Fruit fly (Drosophila melanogaster) ovary, adult (tissue): ENCODE data around the gene HIP-R.
"Not testable (repeated sequence)": the region's sequence is repeated elsewhere in the genome, so short reads cannot be mapped to it uniquely, and the experiment has no call there.

ENCODE experiments used
- CG17801 ChIP-seq: fragments of 200-800 bp; optimal IDR thresholded peaks from 2 replicates; lab custom pipeline; 2019; ENCODE audit warnings: missing biosample characterization, mild to moderate bottlenecking, missing genetic modification characterization, moderate library complexity; ENCODE audit not compliant: partially characterized antibody

HIP-R gene

DNA sequence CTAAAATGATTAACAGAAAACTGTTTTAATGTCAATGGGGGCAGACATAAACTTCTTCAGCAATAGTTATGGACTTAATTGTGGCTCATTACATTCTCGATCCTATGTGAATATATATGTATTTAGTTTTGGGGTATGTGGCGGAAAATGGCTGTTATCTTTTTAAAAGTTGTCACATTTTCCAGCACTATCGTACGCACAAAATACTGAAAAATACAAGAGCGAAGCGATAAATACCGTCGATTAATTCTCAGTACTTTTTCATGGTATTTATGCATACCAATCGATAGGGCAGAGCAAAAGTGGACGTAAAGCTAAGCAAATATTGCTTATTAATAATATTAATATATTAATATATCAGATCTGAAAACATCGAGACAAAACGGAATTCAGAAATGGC is at the start of gene HIP-R:
Gene HIP-R (plus strand): TSS at position 201 of the 400 bp plus-strand sequence.
- TF ChIP-seq CG17801 (GFP tag; lab: Kevin White, UChicago): not testable (repeated sequence)

DNA sequence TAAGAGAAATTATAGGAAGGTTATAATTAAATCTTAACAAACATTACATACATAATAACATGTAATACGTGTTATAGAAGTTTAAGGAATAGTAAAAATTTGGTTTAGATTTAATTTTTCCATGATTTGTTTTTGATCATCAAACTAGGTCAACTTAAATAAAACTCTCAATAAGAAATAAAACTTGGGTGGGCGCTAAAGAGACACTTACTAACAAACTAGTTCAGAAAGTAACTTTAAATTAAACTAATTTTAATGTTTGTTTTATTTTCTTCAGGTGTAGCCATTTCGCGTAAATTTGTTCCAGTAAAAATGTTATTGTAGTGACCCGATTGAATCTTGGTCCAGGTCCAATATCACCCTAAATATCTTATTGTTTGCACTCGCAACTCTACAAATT is 49.5 kb upstream of the HIP-R start:
- no peak for TF ChIP-seq CG17801 (GFP tag; lab: Kevin White, UChicago)

DNA sequence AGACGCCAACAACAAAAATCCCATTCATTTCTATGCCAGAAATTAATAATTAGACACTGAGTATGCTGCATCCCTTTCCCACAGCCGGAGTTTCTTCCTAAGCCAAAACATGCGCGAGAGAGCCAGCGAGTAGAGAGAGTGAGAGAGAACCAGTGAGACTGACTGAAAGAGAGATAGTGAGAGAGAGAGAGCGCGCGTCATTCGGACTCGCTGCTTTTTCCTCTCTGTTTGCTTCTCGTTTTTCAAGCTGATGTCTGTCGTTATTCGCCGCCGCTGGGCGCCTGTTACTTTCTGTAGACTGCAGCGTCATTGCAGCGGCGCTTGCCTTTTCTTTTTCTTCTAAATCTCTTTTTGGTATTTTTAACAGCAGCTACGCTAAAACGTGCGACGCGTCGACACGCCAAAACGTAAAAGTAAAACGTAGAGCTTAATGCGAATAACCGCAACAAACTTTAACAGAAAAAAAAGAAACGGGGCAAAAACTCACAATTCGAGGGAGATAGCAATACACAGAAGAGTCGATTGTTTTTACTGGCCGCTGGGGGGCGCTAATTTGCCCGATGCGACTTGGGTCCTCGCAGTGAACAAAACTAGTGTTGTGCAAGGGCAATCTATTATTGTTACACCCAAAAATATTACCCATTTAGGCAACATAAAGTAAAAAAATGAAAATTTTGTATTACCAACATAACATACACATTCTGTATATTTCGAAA is 48.9 kb upstream of the HIP-R start:
- TF ChIP-seq CG17801 (GFP tag; lab: Kevin White, UChicago): peak; percentile 92

DNA sequence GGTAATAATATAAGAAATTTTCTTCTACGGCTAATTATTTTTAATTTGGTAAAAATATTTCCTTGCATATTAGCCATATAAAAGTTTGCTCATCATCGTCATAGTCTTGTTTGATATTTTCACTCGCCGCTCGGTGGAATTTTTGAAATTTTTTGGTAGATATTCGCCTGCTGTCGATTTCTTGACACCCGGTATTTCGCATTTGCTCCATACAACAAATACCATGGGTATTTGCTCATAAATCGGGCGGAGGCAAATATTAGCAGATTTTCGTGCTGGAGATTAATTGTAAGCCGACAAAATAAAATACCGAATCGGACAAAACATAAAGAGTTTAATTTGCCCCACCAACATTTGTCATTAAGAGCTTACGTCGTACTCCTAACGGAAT is 48.2 kb upstream of the HIP-R start:
- TF ChIP-seq CG17801 (GFP tag; lab: Kevin White, UChicago): no peak

DNA sequence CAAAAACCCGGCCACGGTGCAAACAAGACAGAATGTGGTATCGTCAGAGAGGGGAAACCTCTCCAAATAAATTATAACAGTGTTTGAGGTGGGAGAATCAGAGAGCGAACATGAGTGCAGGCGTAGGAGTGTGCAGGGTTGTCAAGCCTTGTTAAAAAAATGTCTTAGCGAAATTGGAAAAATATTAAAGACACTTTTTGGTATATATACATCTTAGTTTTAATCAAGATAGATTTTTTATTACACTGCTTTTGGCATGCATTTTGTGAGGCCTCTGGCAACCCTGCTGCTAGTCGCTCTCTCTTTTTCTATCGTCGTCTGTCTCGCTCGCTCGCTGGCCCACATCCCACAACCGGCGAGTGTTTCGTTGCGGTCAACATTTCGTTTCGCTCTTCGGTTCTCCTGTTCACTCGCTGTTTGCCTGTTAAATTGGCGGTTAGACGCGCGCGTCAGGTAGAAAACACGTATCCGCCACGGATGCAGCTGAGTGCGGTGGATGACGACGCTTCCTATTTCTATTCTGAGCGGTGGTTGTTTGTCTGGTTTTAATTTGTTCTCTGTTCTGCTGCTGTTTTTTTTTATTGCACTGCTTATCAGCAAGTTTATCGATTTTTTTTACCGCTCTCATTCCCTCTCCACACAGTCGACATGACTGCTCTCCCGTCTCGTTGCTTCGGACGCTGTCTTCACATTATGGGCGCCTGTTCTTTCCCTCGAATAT is 47.6 kb upstream of the HIP-R start:
- peak; percentile 100 for TF ChIP-seq CG17801 (GFP tag; lab: Kevin White, UChicago)

DNA sequence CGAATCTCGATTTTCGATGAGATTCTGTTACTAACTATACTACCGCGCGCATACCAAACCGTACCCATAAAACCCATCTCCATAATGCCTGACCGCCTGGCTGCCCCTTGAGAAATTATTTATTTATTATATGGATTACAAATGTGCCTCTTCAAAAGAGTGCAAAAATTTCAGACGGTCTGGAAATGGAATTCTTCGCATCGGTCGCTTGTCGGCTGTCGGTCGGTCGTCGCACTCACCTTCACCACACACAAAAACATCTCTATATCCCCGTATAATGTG is 47.1 kb upstream of the HIP-R start:
- TF ChIP-seq CG17801 (GFP tag; lab: Kevin White, UChicago): peak; percentile 67

DNA sequence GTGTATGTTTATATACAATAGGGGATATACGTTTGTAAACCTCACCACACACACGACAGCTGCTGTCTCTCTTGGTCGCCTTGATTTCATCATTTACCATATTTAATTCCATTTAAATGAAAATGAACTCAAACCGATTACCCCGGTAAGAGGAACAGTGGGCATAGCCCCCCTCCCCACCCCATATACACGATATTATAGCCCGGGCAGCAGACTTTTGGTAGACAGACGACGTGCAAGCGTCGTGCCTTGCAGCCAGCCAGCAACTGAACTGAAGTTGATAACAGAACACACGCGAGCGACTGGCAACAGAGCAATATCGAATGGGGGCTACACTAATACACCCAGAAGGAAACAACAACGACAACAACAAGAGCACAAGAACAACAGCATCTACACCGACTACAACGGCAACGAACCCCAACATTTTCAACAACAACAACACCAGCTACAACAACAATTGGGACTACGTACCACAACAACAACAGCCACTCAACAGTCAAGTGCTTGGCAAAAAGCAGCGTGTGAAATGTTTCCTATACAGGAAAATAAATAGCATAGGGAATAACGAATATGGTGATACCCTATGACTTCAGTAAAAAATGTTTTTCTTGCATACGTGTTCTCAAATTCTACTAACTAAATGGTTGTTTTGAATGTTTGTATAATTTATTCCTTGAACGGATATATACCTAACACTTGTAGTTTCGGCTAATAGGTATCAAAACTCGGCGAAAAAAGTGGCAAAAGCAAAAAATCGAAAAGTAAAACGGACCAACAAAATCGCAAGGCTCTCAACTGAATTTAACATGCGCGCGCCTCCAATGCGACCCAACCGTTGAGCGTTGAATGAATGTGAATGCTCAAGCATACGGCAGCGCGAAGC is 46.5 kb upstream of the HIP-R start:
- TF ChIP-seq CG17801 (GFP tag; lab: Kevin White, UChicago): peak; percentile 57

DNA sequence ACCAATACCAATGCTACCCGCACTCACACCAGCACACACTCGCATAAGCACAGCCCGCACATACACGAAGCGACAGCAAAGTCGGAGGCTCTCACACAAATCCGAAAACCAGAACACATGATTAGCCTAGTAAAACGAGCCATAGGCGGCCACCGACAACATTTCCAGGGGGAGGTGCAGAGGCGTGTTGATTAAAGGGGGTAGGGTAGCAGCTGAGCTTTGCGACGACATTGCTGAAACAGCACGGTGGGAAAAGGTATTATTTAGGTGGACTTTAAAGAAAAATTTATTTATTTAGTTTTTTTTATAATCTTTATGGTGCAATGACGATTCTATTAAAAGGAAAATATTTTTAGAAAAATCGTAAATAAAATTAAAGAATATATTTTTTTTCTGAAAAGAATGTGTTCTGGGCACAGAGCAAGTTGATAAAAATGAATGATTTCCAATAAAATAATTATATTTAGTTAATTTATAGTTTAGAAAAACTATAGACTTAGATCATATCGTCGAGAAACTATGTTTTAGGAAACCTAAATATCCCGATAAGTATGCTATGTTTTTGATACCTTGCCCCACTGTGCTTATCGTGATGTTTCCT is 45.8 kb upstream of the HIP-R start:
- no peak for TF ChIP-seq CG17801 (GFP tag; lab: Kevin White, UChicago)

DNA sequence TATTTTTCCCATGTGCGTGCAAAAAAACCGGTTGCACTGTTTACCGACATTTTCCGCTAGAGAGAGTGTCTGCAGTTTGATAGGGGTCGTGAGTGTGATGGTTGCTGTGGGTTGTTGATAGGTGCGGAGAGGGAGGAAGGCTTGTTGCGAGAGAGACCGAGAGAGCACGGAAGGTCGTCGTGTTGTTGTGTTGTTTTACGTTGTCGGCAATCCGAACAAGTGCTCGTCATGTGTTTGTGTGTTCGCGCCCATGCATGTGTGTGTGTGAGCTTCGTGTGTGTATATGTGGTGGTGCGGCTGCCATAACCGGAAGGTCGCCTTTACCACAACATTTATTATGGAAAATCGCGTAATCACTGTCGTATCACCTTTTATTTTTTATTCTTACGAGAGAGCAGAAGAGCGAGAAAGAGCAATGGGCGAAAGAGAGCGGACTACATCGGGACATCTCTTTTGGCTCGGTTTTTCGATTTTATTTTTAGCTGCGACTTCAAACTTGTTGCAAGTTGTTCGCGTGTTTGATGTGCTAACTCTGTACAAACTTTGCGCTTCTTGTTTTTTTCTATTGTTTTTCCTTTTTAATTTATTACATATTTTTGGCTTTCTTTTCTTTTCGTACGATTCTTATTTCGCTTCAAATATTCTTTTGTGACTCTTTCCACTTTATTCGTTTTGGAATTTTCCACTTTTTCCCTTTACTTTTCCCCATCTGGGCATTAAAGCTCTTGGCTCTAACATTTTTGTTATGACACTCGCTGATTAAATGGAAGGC is 45.1 kb upstream of the HIP-R start:
- TF ChIP-seq CG17801 (GFP tag; lab: Kevin White, UChicago): peak; percentile 79

DNA sequence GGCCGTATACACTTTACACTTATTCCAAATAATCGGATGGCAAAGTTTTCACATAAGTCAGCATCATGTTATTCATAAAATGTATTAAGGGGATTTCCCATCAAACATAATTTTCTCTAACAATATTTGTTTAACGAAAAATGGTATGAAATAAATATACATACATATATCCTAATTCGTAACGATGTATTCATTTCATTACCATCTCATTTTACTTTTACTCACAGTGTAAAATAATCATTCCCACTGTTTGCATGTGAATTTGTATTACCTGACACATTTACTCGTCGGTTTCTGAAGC is 44.6 kb upstream of the HIP-R start:
- no peak for TF ChIP-seq CG17801 (GFP tag; lab: Kevin White, UChicago)

DNA sequence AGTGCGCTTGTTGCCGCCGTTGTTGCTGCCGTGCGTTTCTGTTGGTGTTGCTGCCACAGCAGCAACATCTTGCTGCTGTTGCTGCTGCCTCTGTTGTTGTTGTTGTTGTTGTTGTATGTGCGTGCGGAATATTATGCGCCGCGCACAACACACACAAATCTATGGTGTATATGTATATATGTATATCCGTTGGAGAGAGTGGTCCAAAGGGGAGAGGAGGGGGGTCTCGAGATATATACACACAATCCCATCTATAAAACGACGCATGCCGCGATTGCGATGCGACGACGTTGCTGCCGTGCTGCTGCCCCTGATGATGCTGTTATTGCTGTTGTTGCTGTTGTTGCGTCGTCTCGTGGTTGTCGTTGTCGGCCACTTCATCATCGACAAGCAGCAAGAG is 42.9 kb upstream of the HIP-R start:
- TF ChIP-seq CG17801 (GFP tag; lab: Kevin White, UChicago): no peak

DNA sequence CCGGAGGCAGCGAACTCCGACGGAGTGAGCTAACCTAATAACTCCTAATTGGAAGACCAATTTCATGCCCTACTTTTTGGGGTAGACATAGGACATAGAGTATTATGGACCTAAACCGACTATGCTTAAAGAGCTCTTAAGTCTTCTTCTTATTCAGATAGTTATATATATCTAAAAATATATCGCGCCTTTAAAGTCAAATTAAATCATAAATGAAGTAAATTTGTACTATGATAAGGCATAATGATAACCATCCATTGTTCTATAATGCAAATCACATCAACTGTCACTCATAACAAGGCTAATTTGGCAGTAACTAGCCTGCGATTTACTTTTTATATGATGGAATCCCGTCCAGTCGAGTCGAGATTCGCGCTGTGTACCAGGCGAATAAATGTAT is 42.2 kb upstream of the HIP-R start:
- no peak for TF ChIP-seq CG17801 (GFP tag; lab: Kevin White, UChicago)

DNA sequence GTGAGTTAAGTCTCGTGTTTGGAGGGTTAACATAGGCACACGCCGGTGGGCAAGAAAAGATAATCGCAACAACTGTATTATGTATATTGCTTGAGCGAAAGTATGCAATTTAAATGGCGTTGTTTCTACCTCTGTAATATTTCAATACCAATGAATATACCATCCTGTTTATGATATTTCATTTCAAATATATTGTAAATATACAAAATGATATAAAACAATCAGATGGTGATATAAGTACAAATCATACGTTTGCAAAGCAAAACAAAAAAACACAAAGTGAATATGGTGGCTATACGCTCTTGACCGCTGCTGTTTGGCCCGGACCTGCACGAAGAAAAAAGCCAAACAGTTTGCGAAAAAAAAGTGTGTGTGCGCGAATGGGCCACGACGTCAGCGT is 41.5 kb upstream of the HIP-R start:
- TF ChIP-seq CG17801 (GFP tag; lab: Kevin White, UChicago): peak; percentile 58

DNA sequence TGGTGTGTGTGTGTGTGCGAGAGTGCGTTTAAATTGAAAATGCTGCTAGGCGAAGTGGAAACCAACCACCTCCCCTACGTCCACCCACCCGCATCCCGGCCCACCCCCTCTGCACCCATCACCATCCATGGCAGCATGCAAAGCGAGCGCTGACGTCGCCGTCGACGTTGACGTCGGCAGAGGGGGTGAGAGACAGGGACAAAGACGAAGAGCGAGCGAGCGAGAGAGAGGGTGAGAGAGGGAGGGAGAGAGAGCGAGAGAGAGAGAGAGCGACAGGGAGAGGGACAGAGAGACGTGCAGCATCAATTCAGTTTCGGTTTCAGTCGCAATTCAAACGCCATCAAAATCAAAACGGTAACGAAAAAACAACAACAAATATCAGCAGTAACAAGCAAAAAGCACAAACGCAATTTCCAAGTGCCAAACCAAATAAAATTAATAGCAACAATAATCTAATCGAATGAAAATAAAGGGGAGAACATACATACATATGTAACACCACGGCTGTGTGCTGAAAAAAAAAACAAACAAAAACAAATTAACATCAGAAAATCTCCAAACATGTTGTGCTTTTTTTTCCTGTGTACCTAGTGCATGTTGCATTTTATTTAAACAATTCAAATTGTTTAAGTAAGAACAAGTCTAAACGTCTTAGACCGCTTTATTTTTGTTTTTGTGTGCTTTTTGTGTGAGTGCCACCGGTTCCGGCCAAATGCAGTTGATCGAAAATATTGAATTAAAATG is 40.9 kb upstream of the HIP-R start:
- TF ChIP-seq CG17801 (GFP tag; lab: Kevin White, UChicago): no peak
